Worm (Caenorhabditis elegans): ENCODE measurements around the gene H25K10.1.

H25K10.1 gene

DNA sequence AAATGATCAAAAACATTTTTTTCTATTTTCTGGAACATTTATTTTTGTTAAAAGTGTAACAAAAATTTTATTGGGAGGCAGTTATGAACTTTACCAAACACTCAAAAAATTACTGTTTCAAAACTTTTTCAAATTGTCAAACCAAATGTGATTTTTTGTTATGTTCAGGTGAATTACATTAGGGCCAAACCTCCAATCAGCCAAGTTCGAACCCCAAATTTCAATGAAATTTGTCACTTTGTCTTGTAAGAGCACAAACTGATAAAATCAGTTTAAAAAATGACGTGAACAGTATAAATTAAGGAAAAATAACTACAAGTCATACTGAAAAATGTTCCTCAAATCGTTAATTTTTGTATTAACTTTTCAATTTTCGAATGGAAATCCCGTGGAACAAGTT, at the start of gene H25K10.1:
Gene H25K10.1 (plus strand): TSS at position 301 of the 400 bp plus-strand sequence.
- TF ChIP-seq madf-10 (tag; optimal IDR thresholded peaks at IDR 0.05) (no peak), rec-8 (tag; optimal IDR thresholded peaks at IDR 0.05) (no peak), ceh-58 (GFP tag; IDR thresholded peaks at IDR 0.05) (no peak), Y56A3A.18 (GFP tag; IDR thresholded peaks at IDR 0.05) (no peak), lin-35 (GFP tag; optimal IDR thresholded peaks at IDR 0.05) (no peak), F22D6.2 (tag; optimal IDR thresholded peaks at IDR 0.05) (no peak), F33H1.4 (GFP tag; IDR thresholded peaks at IDR 0.05) (no peak), F49E8.2 (tag; optimal IDR thresholded peaks at IDR 0.05; ENCODE audit: insufficient read depth) (no peak)

DNA sequence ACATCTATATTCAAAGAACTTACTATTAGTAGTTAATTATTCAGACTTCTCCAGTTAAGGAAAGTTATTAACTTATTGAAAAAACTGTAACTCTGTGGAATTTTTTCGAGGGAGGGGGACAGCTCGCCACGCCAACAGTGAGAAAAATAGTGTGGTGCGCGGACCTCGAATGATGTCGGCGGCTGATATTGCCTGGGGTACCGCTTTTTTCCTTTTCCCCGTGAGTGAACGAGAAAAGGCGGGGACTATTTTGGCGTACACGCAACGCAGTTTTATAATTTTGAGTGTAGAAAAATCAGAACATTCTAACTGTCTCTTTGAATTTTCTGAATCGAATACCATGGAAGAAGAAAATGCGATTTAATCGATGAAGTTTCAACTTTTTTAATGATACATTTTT, 47.9 kb upstream of the H25K10.1 start:
- peak; percentile 58 for TF ChIP-seq attf-6 (GFP tag; IDR thresholded peaks at IDR 0.05)

DNA sequence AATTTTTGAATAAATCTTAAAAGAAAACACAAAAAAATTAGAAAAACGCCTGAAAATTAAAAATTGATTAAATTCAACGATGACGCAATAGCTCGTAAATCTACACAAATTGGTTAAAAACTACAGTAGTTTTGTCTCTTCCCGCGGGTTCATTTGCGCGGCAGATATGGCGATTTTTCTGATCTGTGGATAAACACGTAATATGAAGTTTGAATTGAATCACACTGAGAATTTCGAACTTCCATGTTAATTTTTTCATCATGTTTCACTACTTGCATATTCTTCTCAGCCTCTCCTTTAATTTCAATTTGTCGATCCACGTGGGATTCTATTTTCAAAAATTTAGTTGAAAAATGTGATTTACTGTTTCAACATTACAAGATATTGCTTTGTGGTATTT, 34.8 kb upstream of the H25K10.1 start:
- TF ChIP-seq B0336.3 (GFP tag; IDR thresholded peaks at IDR 0.05) = peak; percentile 20; the same call in 1 of the 2 replicates
- peak; percentile 83 for TF ChIP-seq repo-1 (tag; optimal IDR thresholded peaks at IDR 0.05)
- peak; percentile 31 for TF ChIP-seq snpc-4 (GFP tag; optimal IDR thresholded peaks at IDR 0.05)
- TF ChIP-seq snpc-4 (tag; optimal IDR thresholded peaks at IDR 0.05) = peak in 3 of 4 experiments; percentile 57 to 84 (median 65)
- 0 out of 2 replicates have a peak, but pooled peaks have one; percentile 30 for TF ChIP-seq cebp-2 (GFP tag; IDR thresholded peaks at IDR 0.05)
- TF ChIP-seq ztf-26 (tag; optimal IDR thresholded peaks at IDR 0.05) = peak; percentile 14
- 0 out of 2 replicates have a peak, but pooled peaks have one; percentile 8 for TF ChIP-seq hmg-1.2 (GFP tag; IDR thresholded peaks at IDR 0.05)
- peak; percentile 68 for TF ChIP-seq nfyb-1 (GFP tag; IDR thresholded peaks at IDR 0.05)
- TF ChIP-seq pbrm-1 (GFP tag; IDR thresholded peaks at IDR 0.05) = peak; percentile 49; the same call in 1 of the 2 replicates
- peak; percentile 9 for TF ChIP-seq gei-17 (GFP tag; optimal IDR thresholded peaks at IDR 0.05)
- TF ChIP-seq egl-44 (GFP tag; IDR thresholded peaks at IDR 0.05) = 0 out of 2 replicates have a peak, but pooled peaks have one; percentile 8
- peak; percentile 36 for TF ChIP-seq tbp1 (GFP tag; optimal IDR thresholded peaks at IDR 0.05)
- peak; percentile 93 for TF ChIP-seq attf-6 (GFP tag; IDR thresholded peaks at IDR 0.05)
- 0 out of 2 replicates have a peak, but pooled peaks have one; percentile 75 for TF ChIP-seq madf-3 (GFP tag; IDR thresholded peaks at IDR 0.05)
- peak; percentile 12 for TF ChIP-seq ztf-22 (GFP tag; optimal IDR thresholded peaks at IDR 0.05)
- peak; percentile 85 for TF ChIP-seq Y53G8AR.9 (GFP tag; conservative IDR thresholded peaks at IDR 0.05)
- TF ChIP-seq ekl-4 (GFP tag; IDR thresholded peaks at IDR 0.05) = peak; percentile 66; the same call in 1 of the 2 replicates
- peak; percentile 21 for TF ChIP-seq nhr-90 (tag; optimal IDR thresholded peaks at IDR 0.05)
- peak; percentile 36 for TF ChIP-seq atf-7 (tag; optimal IDR thresholded peaks at IDR 0.05)
- peak; percentile 79; the same call in 1 of the 2 replicates for TF ChIP-seq Y56A3A.18 (GFP tag; IDR thresholded peaks at IDR 0.05)
- TF ChIP-seq hsf-1 (GFP tag; IDR thresholded peaks at IDR 0.05) = peak; percentile 43; the same call in 1 of the 2 replicates

DNA sequence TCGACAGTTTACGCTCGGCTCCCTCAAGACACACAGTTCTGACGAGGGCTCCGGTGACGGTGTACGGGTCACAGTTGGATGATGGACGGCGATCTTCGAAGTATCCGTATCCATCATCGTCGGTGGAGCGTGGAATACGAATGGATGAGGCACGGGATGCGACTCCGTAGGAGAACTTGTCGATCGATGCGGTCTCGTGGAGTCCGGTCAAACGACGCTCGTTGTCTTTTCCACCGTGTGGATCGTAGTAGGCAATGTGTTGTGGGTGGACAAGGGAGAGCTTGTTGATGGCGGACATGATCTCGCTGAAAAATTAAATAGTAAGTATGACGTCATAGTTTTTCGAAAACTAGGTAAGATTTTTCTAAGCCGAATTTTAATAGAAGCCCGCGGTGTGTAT, 34.2 kb upstream of the H25K10.1 start:
- TF ChIP-seq nfya-1 (tag; optimal IDR thresholded peaks at IDR 0.05; ENCODE audit: borderline replicate concordance, insufficient read depth) (no peak), pbrm-1 (GFP tag; IDR thresholded peaks at IDR 0.05) (no peak), rec-8 (tag; optimal IDR thresholded peaks at IDR 0.05) (no peak), atf-7 (tag; optimal IDR thresholded peaks at IDR 0.05) (peak; percentile 71), F33H1.4 (GFP tag; IDR thresholded peaks at IDR 0.05) (no peak), F22D6.2 (tag; optimal IDR thresholded peaks at IDR 0.05) (no peak), sptf-2 (GFP tag; optimal IDR thresholded peaks at IDR 0.05) (no peak), attf-5 (GFP tag; optimal IDR thresholded peaks at IDR 0.05) (no peak), lsy-27 (tag; optimal IDR thresholded peaks at IDR 0.05; ENCODE audit: borderline replicate concordance, insufficient read depth) (no peak), aptf-3 (GFP tag; IDR thresholded peaks at IDR 0.05) (no peak), attf-3 (GFP tag; conservative IDR thresholded peaks at IDR 0.05) (no peak), xnd-1 (tag; optimal IDR thresholded peaks at IDR 0.05) (no peak), lin-54 (GFP tag; optimal IDR thresholded peaks at IDR 0.05) (no peak), madf-10 (tag; optimal IDR thresholded peaks at IDR 0.05) (no peak), pha-4 (tag; optimal IDR thresholded peaks at IDR 0.05) (no peak), zfh-2 (GFP tag; conservative IDR thresholded peaks at IDR 0.05) (peak; percentile 49; the same call in 1 of the 2 replicates), nhr-179 (tag; optimal IDR thresholded peaks at IDR 0.05) (no peak), F37B4.10 (GFP tag; IDR thresholded peaks at IDR 0.05) (no peak), nhr-80 (tag; optimal IDR thresholded peaks at IDR 0.05) (no peak), bed-2 (GFP tag; IDR thresholded peaks at IDR 0.05) (no peak), ets-4 (GFP tag; optimal IDR thresholded peaks at IDR 0.05) (no peak), sea-2 (GFP tag; IDR thresholded peaks at IDR 0.05) (no peak)

Data from whole organism, young adult.